Worm (Caenorhabditis elegans) whole organism, L4 larva: ENCODE measurements around the gene str-118.

Source experiments
- F10B5.3 ChIP-seq: sonication (generic microtip); optimal IDR thresholded peaks from 2 replicates; lab custom pipeline; 2016; ENCODE audit warnings: mild to moderate bottlenecking, missing genetic modification characterization, missing compliant biosample characterization
- F26F4.8 ChIP-seq: fragments of 200-800 bp; sonication (Bioruptor generic); conservative IDR thresholded peaks from 2 replicates; pipeline ENCODE4 v1.3.6; 2022; ENCODE audit warnings: missing genetic modification characterization, missing compliant biosample characterization
- F37D6.2 ChIP-seq: sonication (generic microtip); optimal IDR thresholded peaks from 2 replicates; lab custom pipeline; 2016; ENCODE audit warnings: mild to moderate bottlenecking, missing genetic modification characterization, missing compliant biosample characterization
- T20F7.1 ChIP-seq: fragments of 200-800 bp; sonication (Bioruptor generic); optimal IDR thresholded peaks from 2 replicates; lab custom pipeline; 2018; ENCODE audit warnings: mild to moderate bottlenecking, missing genetic modification characterization, missing compliant biosample characterization
- T26A8.4 ChIP-seq: fragments of 200-800 bp; sonication (Bioruptor generic); IDR thresholded peaks from 2 replicates; pipeline ENCODE4 v1.3.6; 2022; ENCODE audit warnings: missing genetic modification characterization, missing compliant biosample characterization
- ZK546.5 ChIP-seq, 2 experiments: sonication (generic microtip); optimal IDR thresholded peaks; 2 replicates each; lab custom pipeline; 2017; ENCODE audit warnings: missing biosample characterization in 2 of 2, missing genetic modification characterization in 2 of 2
- aha-1 ChIP-seq: fragments of 150-350 bp; peaks from one replicate; lab custom pipeline; 2014; ENCODE audit warnings: missing biosample characterization, missing genetic modification characterization
- ceh-20 ChIP-seq: fragments of 200-800 bp; sonication (Bioruptor generic); IDR thresholded peaks from 2 replicates; pipeline ENCODE4 v1.3.6; 2022; ENCODE audit warnings: missing genetic modification reagents, missing genetic modification characterization, missing compliant biosample characterization
- ceh-44 ChIP-seq: fragments of 200-800 bp; sonication (Bioruptor generic); IDR thresholded peaks from 2 replicates; pipeline ENCODE4 v1.3.6; 2022; ENCODE audit warnings: missing genetic modification reagents, missing genetic modification characterization, missing compliant biosample characterization
- ceh-82 ChIP-seq: sonication (generic microtip); optimal IDR thresholded peaks from 2 replicates; lab custom pipeline; 2017; ENCODE audit warnings: missing biosample characterization, missing genetic modification characterization
- ces-1 ChIP-seq: fragments of 150-350 bp; sonication (generic microtip); optimal IDR thresholded peaks from 4 replicates; lab custom pipeline; 2014; ENCODE audit warnings: missing biosample characterization, missing genetic modification reagents, missing genetic modification characterization
- cey-2 ChIP-seq: sonication (generic microtip); optimal IDR thresholded peaks from 3 replicates; lab custom pipeline; 2017; ENCODE audit warnings: missing genetic modification characterization, mild to moderate bottlenecking, missing compliant biosample characterization, antibody characterized with exemption, borderline replicate concordance; ENCODE audit not compliant: insufficient read depth
- daf-16 ChIP-seq, 3 experiments: sonication (generic microtip); optimal IDR thresholded peaks; 2 replicates each; lab custom pipeline; 2016 to 2017; ENCODE audit warnings: missing genetic modification characterization in 3 of 3, missing genetic modification reagents in 3 of 3, mild to moderate bottlenecking in 2 of 3, missing compliant biosample characterization in 2 of 3, missing biosample characterization in 1 of 3, moderate library complexity in 1 of 3
- dmd-6 ChIP-seq: fragments of 200-800 bp; sonication (Bioruptor generic); IDR thresholded peaks from 2 replicates; pipeline ENCODE4 v1.3.6; 2022; ENCODE audit warnings: missing genetic modification reagents, missing genetic modification characterization, missing compliant biosample characterization
- dmd-8 ChIP-seq: fragments of 200-800 bp; sonication (Bioruptor generic); IDR thresholded peaks from 2 replicates; pipeline ENCODE4 v1.3.6; 2022; ENCODE audit warnings: missing genetic modification characterization, missing compliant biosample characterization
- dpl-1 ChIP-seq: fragments of 150-350 bp; optimal IDR thresholded peaks from 2 replicates; lab custom pipeline; 2014; ENCODE audit warnings: missing biosample characterization, missing genetic modification reagents, missing genetic modification characterization
- dve-1 ChIP-seq: sonication (generic microtip); optimal IDR thresholded peaks from 2 replicates; lab custom pipeline; 2017; ENCODE audit warnings: antibody characterized with exemption, mild to moderate bottlenecking, missing genetic modification characterization, missing compliant biosample characterization; ENCODE audit not compliant: insufficient read depth
- egl-43 ChIP-seq: fragments of 200-800 bp; sonication (Bioruptor generic); IDR thresholded peaks from 2 replicates; pipeline ENCODE4 v1.3.6; 2022; ENCODE audit warnings: missing genetic modification reagents, missing genetic modification characterization, missing compliant biosample characterization
- hlh-30 ChIP-seq: sonication (generic microtip); optimal IDR thresholded peaks from 2 replicates; lab custom pipeline; 2017; ENCODE audit warnings: antibody characterized with exemption, mild to moderate bottlenecking, missing genetic modification characterization, missing compliant biosample characterization; ENCODE audit not compliant: insufficient read depth
- lim-7 ChIP-seq: fragments of 200-800 bp; sonication (Bioruptor generic); IDR thresholded peaks from 2 replicates; pipeline ENCODE4 v1.3.6; 2022; ENCODE audit warnings: missing genetic modification characterization, missing compliant biosample characterization
- lin-13 ChIP-seq: fragments of 150-350 bp; optimal IDR thresholded peaks from 2 replicates; lab custom pipeline; 2014; ENCODE audit warnings: missing biosample characterization, missing genetic modification reagents, missing genetic modification characterization
- lin-38 ChIP-seq: fragments of 200-800 bp; sonication (Bioruptor generic); IDR thresholded peaks from 2 replicates; pipeline ENCODE4 v1.3.6; 2022; ENCODE audit warnings: missing genetic modification reagents, missing genetic modification characterization, missing compliant biosample characterization
- lir-3 ChIP-seq: sonication (generic microtip); optimal IDR thresholded peaks from 2 replicates; lab custom pipeline; 2016; ENCODE audit warnings: mild to moderate bottlenecking, missing genetic modification characterization, missing compliant biosample characterization
- lsy-2 ChIP-seq, 2 experiments: fragments of 150-350 bp in 1 of 2; sonication (generic microtip) in 1 of 2; optimal IDR thresholded peaks; 2 replicates each; lab custom pipeline; 2014 to 2017; ENCODE audit warnings: missing biosample characterization in 2 of 2, missing genetic modification characterization in 2 of 2
- madf-9 ChIP-seq: fragments of 200-800 bp; sonication (Bioruptor generic); conservative IDR thresholded peaks from 2 replicates; pipeline ENCODE4 v1.3.6; 2022; ENCODE audit warnings: missing genetic modification reagents, missing genetic modification characterization, missing compliant biosample characterization
- mdl-1 ChIP-seq, 2 experiments: fragments of 150-350 bp in 1 of 2; sonication (generic microtip) in 1 of 2; optimal IDR thresholded peaks; 2 replicates each; lab custom pipeline; 2014 to 2017; ENCODE audit warnings: missing biosample characterization in 2 of 2, missing genetic modification characterization in 2 of 2
- mdt-29 ChIP-seq: fragments of 200-800 bp; sonication (Bioruptor generic); IDR thresholded peaks from 2 replicates; pipeline ENCODE4 v1.3.6; 2022; ENCODE audit warnings: missing genetic modification reagents, missing genetic modification characterization, missing compliant biosample characterization
- mep-1 ChIP-seq: fragments of 150-350 bp; sonication (generic microtip); optimal IDR thresholded peaks from 3 replicates; lab custom pipeline; 2014; ENCODE audit warnings: missing biosample characterization, missing genetic modification characterization
- mes-2 ChIP-seq: sonication (generic microtip); optimal IDR thresholded peaks from 2 replicates; lab custom pipeline; 2016; ENCODE audit warnings: missing genotype, mild to moderate bottlenecking, missing genetic modification characterization, missing compliant biosample characterization; ENCODE audit not compliant: poor library complexity, severe bottlenecking
- nhr-25 ChIP-seq: sonication (generic microtip); optimal IDR thresholded peaks from 2 replicates; lab custom pipeline; 2017; ENCODE audit warnings: missing genetic modification characterization, mild to moderate bottlenecking, missing compliant biosample characterization, antibody characterized with exemption, moderate library complexity, borderline replicate concordance; ENCODE audit not compliant: insufficient read depth
- nhr-48 ChIP-seq: sonication (generic microtip); optimal IDR thresholded peaks from 2 replicates; lab custom pipeline; 2016; ENCODE audit warnings: mild to moderate bottlenecking, missing genetic modification characterization, missing compliant biosample characterization
- nhr-76 ChIP-seq: fragments of 150-350 bp; optimal IDR thresholded peaks from 2 replicates; lab custom pipeline; 2014; ENCODE audit warnings: missing biosample characterization, missing genetic modification characterization
- nhr-77 ChIP-seq: fragments of 150-350 bp; optimal IDR thresholded peaks from 2 replicates; lab custom pipeline; 2014; ENCODE audit warnings: missing biosample characterization, missing genetic modification characterization
- php-3 ChIP-seq: fragments of 200-800 bp; sonication (Bioruptor generic); IDR thresholded peaks from 2 replicates; pipeline ENCODE4 v1.3.6; 2022; ENCODE audit warnings: missing genetic modification reagents, missing genetic modification characterization, missing compliant biosample characterization
- pqm-1 ChIP-seq: sonication (generic microtip); optimal IDR thresholded peaks from 2 replicates; lab custom pipeline; 2017; ENCODE audit warnings: missing biosample characterization, missing genetic modification characterization
- saeg-2 ChIP-seq: fragments of 200-800 bp; sonication (Bioruptor generic); IDR thresholded peaks from 2 replicates; pipeline ENCODE4 v1.3.6; 2022; ENCODE audit warnings: missing genetic modification reagents, missing genetic modification characterization, missing compliant biosample characterization
- sdz-12 ChIP-seq: fragments of 200-800 bp; sonication (Bioruptor generic); optimal IDR thresholded peaks from 2 replicates; lab custom pipeline; 2018; ENCODE audit warnings: mild to moderate bottlenecking, missing genetic modification characterization, missing compliant biosample characterization
- set-16 ChIP-seq: fragments of 200-800 bp; sonication (Bioruptor generic); IDR thresholded peaks from 2 replicates; pipeline ENCODE4 v1.3.6; 2022; ENCODE audit warnings: missing genetic modification reagents, missing genetic modification characterization, missing compliant biosample characterization
- skn-1 ChIP-seq: fragments of 150-350 bp; optimal IDR thresholded peaks from 2 replicates; lab custom pipeline; 2014; ENCODE audit warnings: missing biosample characterization, missing genetic modification characterization
- spr-1 ChIP-seq: sonication (generic microtip); optimal IDR thresholded peaks from 2 replicates; lab custom pipeline; 2016; ENCODE audit warnings: mild to moderate bottlenecking, missing genetic modification characterization, missing compliant biosample characterization
- tag-97 ChIP-seq: fragments of 200-800 bp; sonication (Bioruptor generic); IDR thresholded peaks from 2 replicates; pipeline ENCODE4 v1.3.6; 2022; ENCODE audit warnings: missing genetic modification characterization, missing compliant biosample characterization
- tra-1 ChIP-seq: fragments of 200-800 bp; sonication (Bioruptor generic); IDR thresholded peaks from 2 replicates; pipeline ENCODE4 v1.3.6; 2022; ENCODE audit warnings: missing genetic modification reagents, missing genetic modification characterization, missing compliant biosample characterization
- unc-130 ChIP-seq: sonication (generic microtip); optimal IDR thresholded peaks from 2 replicates; lab custom pipeline; 2016; ENCODE audit warnings: missing genetic modification reagents, missing genetic modification characterization, missing compliant biosample characterization
- unc-39 ChIP-seq: sonication (generic microtip); optimal IDR thresholded peaks from 2 replicates; lab custom pipeline; 2017; ENCODE audit warnings: missing biosample characterization, missing genetic modification characterization
- unc-62 ChIP-seq, 3 experiments: fragments of 150-350 bp in 1 of 3; sonication (generic microtip); optimal IDR thresholded peaks in 2 of 3; peaks in 1 of 3; 1 replicate in 1 of 3; 2 replicates in 2 of 3; lab custom pipeline; 2014 to 2017; ENCODE audit warnings: missing biosample characterization in 3 of 3, missing genetic modification characterization in 3 of 3, missing genetic modification reagents in 3 of 3, missing genotype in 1 of 3
- zip-11 ChIP-seq: fragments of 200-800 bp; sonication (Bioruptor generic); IDR thresholded peaks from 2 replicates; pipeline ENCODE4 v1.3.6; 2022; ENCODE audit warnings: missing genetic modification characterization, missing compliant biosample characterization
- zip-2 ChIP-seq: fragments of 150-350 bp; optimal IDR thresholded peaks from 2 replicates; lab custom pipeline; 2014; ENCODE audit warnings: missing biosample characterization, missing genetic modification characterization
- ztf-7 ChIP-seq: fragments of 150-350 bp; optimal IDR thresholded peaks from 2 replicates; lab custom pipeline; 2014; ENCODE audit warnings: missing biosample characterization, missing genetic modification characterization

str-118 gene

ce11 chrV:10031384-10032171 lies 20.4 kb upstream of the str-118 start (continued):
- TF ChIP-seq dpl-1 (GFP tag; lab: Kevin White, UChicago) (peak; percentile 88), mes-2 (peak; percentile 87), egl-43 (GFP tag; lab: Robert Waterston, UW) (no peak), mdl-1 (tag; optimal IDR thresholded peaks at IDR 0.05; lab: Kevin White, UChicago) (peak in 1 of 2 experiments; percentile 47), dmd-8 (GFP tag; lab: Robert Waterston, UW) (no peak), T20F7.1 (GFP tag; lab: Kevin White, UChicago) (no peak), spr-1 (tag; lab: Kevin White, UChicago) (no peak), set-16 (GFP tag; lab: Robert Waterston, UW) (no peak), ceh-20 (GFP tag; lab: Robert Waterston, UW) (no peak), lir-3 (no peak), ces-1 (GFP tag; lab: Kevin White, UChicago) (no peak), nhr-77 (tag; lab: Kevin White, UChicago) (no peak), T26A8.4 (GFP tag; lab: Robert Waterston, UW) (no peak), pqm-1 (tag; lab: Kevin White, UChicago) (peak; percentile 55), nhr-25 (tag; lab: Kevin White, UChicago) (no peak), lim-7 (GFP tag; lab: Robert Waterston, UW) (no peak), mdt-29 (GFP tag; lab: Robert Waterston, UW) (no peak), zip-11 (GFP tag; lab: Robert Waterston, UW) (no peak), dve-1 (tag; lab: Kevin White, UChicago) (peak; percentile 43), nhr-76 (tag; lab: Kevin White, UChicago) (no peak), madf-9 (GFP tag; lab: Robert Waterston, UW) (no peak), unc-39 (no peak), ZK546.5 (tag; optimal IDR thresholded peaks at IDR 0.05; lab: Kevin White, UChicago) (no peak), F10B5.3 (tag; lab: Kevin White, UChicago) (no peak), nhr-48 (tag; lab: Kevin White, UChicago) (peak; percentile 8), zip-2 (tag; lab: Kevin White, UChicago) (no peak), daf-16 (GFP tag; optimal IDR thresholded peaks at IDR 0.05; lab: Kevin White, UChicago) (no peak), daf-16 (tag; optimal IDR thresholded peaks at IDR 0.05; lab: Kevin White, UChicago) (no peak), unc-62 (GFP tag; optimal IDR thresholded peaks at IDR 0.05 in 1 of 2; lab: Kevin White, UChicago) (no peak), unc-62 (tag; optimal IDR thresholded peaks at IDR 0.05; lab: Kevin White, UChicago) (no peak), ceh-82 (no peak), sdz-12 (GFP tag; lab: Kevin White, UChicago) (no peak), hlh-30 (peak; percentile 50), aha-1 (tag; lab: Kevin White, UChicago) (no peak), mep-1 (tag; lab: Kevin White, UChicago) (peak; percentile 24), unc-130 (no peak), tag-97 (GFP tag; lab: Robert Waterston, UW) (no peak), dmd-6 (GFP tag; lab: Robert Waterston, UW) (peak; percentile 82), saeg-2 (no peak), skn-1 (tag; lab: Kevin White, UChicago) (no peak), F37D6.2 (tag; lab: Kevin White, UChicago) (no peak), tra-1 (GFP tag; lab: Robert Waterston, UW) (0 out of 2 replicates have a peak, but pooled peaks have one; percentile 32), php-3 (GFP tag; lab: Robert Waterston, UW) (no peak), cey-2 (tag; lab: Kevin White, UChicago) (no peak), ceh-44 (GFP tag; lab: Robert Waterston, UW) (no peak), F26F4.8 (GFP tag; lab: Robert Waterston, UW) (no peak), lin-38 (GFP tag; lab: Robert Waterston, UW) (no peak), ztf-7 (no peak), lsy-2 (tag; optimal IDR thresholded peaks at IDR 0.05; lab: Kevin White, UChicago) (peak in 1 of 2 experiments; percentile 48), lin-13 (GFP tag; lab: Kevin White, UChicago) (no peak)
